Fruit fly (Drosophila melanogaster): ENCODE data around the gene mil.
"Not testable (repeated sequence)": the region's sequence is repeated elsewhere in the genome, so short reads cannot be mapped to it uniquely, and the experiment has no call there.

DNA sequence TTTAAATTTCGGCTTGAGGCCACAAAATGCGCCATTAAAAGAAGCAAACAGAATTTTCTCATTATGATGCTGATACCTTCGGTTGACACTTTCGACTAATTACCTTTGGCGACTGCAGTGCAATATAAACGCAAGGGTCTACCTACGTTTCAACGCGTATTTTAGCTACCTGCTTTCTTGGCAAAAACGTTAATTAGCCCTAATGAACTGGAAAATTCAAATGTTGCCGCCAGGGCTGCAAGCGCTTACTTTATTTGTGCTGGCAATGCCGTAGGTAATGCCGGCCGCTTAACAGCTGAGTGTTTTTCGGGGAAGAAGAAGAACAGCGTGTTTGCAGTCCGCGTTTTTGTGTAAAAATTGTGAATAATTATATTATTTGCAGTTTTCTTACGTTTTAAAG, 50.9 kb downstream of the mil start, which contains the start of the genes CG31131 and CG4849:
- not testable (repeated sequence) for TF ChIP-seq h, psq, Sin3A (optimal IDR thresholded peaks at IDR 0.05)
